Fruit fly (Drosophila melanogaster) whole organism, embryonic: ENCODE measurements around the gene kek4.

Experiments used
- CG10147 ChIP-seq: fragments of 200-800 bp; sonication (Bioruptor generic); optimal IDR thresholded peaks from 2 replicates; lab custom pipeline; 2019; ENCODE audit warnings: missing biosample characterization, mild to moderate bottlenecking, missing genetic modification characterization, moderate library complexity
- CG10321 ChIP-seq: fragments of 200-800 bp; sonication (Bioruptor generic); IDR thresholded peaks from 2 replicates; pipeline ENCODE4 v1.3.6; 2022; ENCODE audit warnings: missing biosample characterization, missing genetic modification characterization
- CG14441 ChIP-seq: fragments of 200-800 bp; sonication (Bioruptor generic); IDR thresholded peaks from 2 replicates; pipeline ENCODE4 v1.3.6; 2022; ENCODE audit warnings: missing biosample characterization, missing genetic modification characterization
- CG14710 ChIP-seq: fragments of 200-800 bp; sonication (Bioruptor generic); optimal IDR thresholded peaks from 3 replicates; lab custom pipeline; 2019; ENCODE audit warnings: missing biosample characterization, mild to moderate bottlenecking, missing genetic modification characterization, moderate library complexity
- CG1647 ChIP-seq: fragments of 200-800 bp; sonication (Bioruptor generic); optimal IDR thresholded peaks from 3 replicates; lab custom pipeline; 2016; ENCODE audit warnings: missing biosample characterization, missing genetic modification characterization
- CG17359 ChIP-seq: fragments of 200-800 bp; sonication (Bioruptor generic); optimal IDR thresholded peaks from 3 replicates; lab custom pipeline; 2018; ENCODE audit warnings: missing biosample characterization, mild to moderate bottlenecking, missing genetic modification characterization, moderate library complexity
- CG30020 ChIP-seq: fragments of 200-800 bp; optimal IDR thresholded peaks from 2 replicates; lab custom pipeline; 2019; ENCODE audit warnings: missing biosample characterization, mild to moderate bottlenecking, missing genetic modification characterization, moderate library complexity
- CG31224 ChIP-seq: fragments of 200-800 bp; sonication (Bioruptor generic); IDR thresholded peaks from 2 replicates; pipeline ENCODE4 v1.3.6; 2022; ENCODE audit warnings: missing biosample characterization, missing genetic modification characterization
- CG31441 ChIP-seq: fragments of 200-800 bp; sonication (Bioruptor generic); IDR thresholded peaks from 2 replicates; pipeline ENCODE4 v1.3.6; 2022; ENCODE audit warnings: missing biosample characterization, missing genetic modification characterization
- CG3163 ChIP-seq: fragments of 200-800 bp; sonication (Bioruptor generic); optimal IDR thresholded peaks from 3 replicates; lab custom pipeline; 2016; ENCODE audit warnings: missing biosample characterization, missing genetic modification characterization
- CG42726 ChIP-seq: fragments of 200-800 bp; sonication (Bioruptor generic); IDR thresholded peaks from 2 replicates; pipeline ENCODE4 v1.3.6; 2022; ENCODE audit warnings: missing biosample characterization, missing genetic modification characterization; ENCODE audit not compliant: partially characterized antibody
- CG5180 ChIP-seq: fragments of 200-800 bp; sonication (Bioruptor generic); optimal IDR thresholded peaks from 3 replicates; lab custom pipeline; 2017; ENCODE audit warnings: missing biosample characterization, missing genetic modification characterization, mild to moderate bottlenecking, moderate library complexity, missing genetic modification reagents
- CG6765 ChIP-seq: fragments of 200-800 bp; sonication (Bioruptor generic); optimal IDR thresholded peaks from 3 replicates; lab custom pipeline; 2017; ENCODE audit warnings: missing biosample characterization, mild to moderate bottlenecking, missing genetic modification characterization
- CG7839 ChIP-seq: fragments of 200-800 bp; sonication (Bioruptor generic); optimal IDR thresholded peaks from 3 replicates; lab custom pipeline; 2018; ENCODE audit warnings: missing biosample characterization, mild to moderate bottlenecking, missing genetic modification characterization, moderate library complexity
- CrebB ChIP-seq: fragments of 200-800 bp; sonication (Bioruptor generic); optimal IDR thresholded peaks from 3 replicates; lab custom pipeline; 2018; ENCODE audit warnings: missing biosample characterization, mild to moderate bottlenecking, missing genetic modification characterization
- Gug ChIP-seq: fragments of 200-800 bp; sonication (Bioruptor generic); IDR thresholded peaks from 4 replicates; pipeline ENCODE4 v1.3.6; 2022; ENCODE audit warnings: missing biosample characterization, missing genetic modification characterization
- HHEX ChIP-seq: fragments of 200-800 bp; sonication (Bioruptor generic); optimal IDR thresholded peaks from 3 replicates; lab custom pipeline; 2017; ENCODE audit warnings: missing biosample characterization, mild to moderate bottlenecking, missing genetic modification characterization, missing genetic modification reagents
- Hand ChIP-seq: fragments of 200-800 bp; sonication (Bioruptor generic); optimal IDR thresholded peaks from 2 replicates; lab custom pipeline; 2017; ENCODE audit warnings: mild to moderate bottlenecking, missing biosample characterization, missing genetic modification reagents, missing genetic modification characterization
- HmgD ChIP-seq: fragments of 200-800 bp; sonication (Bioruptor generic); optimal IDR thresholded peaks from 3 replicates; lab custom pipeline; 2016; ENCODE audit warnings: missing biosample characterization, missing genetic modification characterization
- Lim3 ChIP-seq: fragments of 200-800 bp; sonication (Bioruptor generic); IDR thresholded peaks from 2 replicates; pipeline ENCODE4 v1.3.6; 2022; ENCODE audit warnings: missing biosample characterization, missing genetic modification characterization
- Mad ChIP-seq: fragments of 200-800 bp; sonication (Bioruptor generic); optimal IDR thresholded peaks from 2 replicates; lab custom pipeline; 2016; ENCODE audit warnings: missing biosample characterization, missing genetic modification characterization
- Pdp1 ChIP-seq, 2 experiments: fragments of 200-800 bp; sonication (Bioruptor generic); optimal IDR thresholded peaks; 3 replicates each; lab custom pipeline; 2016; ENCODE audit warnings: missing biosample characterization in 2 of 2, missing genetic modification characterization in 2 of 2, mild to moderate bottlenecking in 1 of 2, moderate library complexity in 1 of 2
- Sin3A ChIP-seq: fragments of >200 bp; optimal IDR thresholded peaks from 2 replicates; lab custom pipeline; 2018
- Spps ChIP-seq: fragments of 200-800 bp; sonication (Bioruptor generic); optimal IDR thresholded peaks from 2 replicates; lab custom pipeline; 2018; ENCODE audit warnings: missing biosample characterization, mild to moderate bottlenecking, missing genetic modification characterization
- ab ChIP-seq: fragments of 200-800 bp; sonication (Bioruptor generic); optimal IDR thresholded peaks from 2 replicates; lab custom pipeline; 2016; ENCODE audit warnings: missing biosample characterization, missing genetic modification characterization
- al ChIP-seq: fragments of 200-800 bp; sonication (Bioruptor generic); IDR thresholded peaks from 2 replicates; pipeline ENCODE4 v1.3.6; 2022; ENCODE audit warnings: missing biosample characterization, missing genetic modification characterization
- ato ChIP-seq: fragments of 200-800 bp; sonication (Bioruptor generic); IDR thresholded peaks from 2 replicates; pipeline ENCODE4 v1.3.6; 2022; ENCODE audit warnings: missing biosample characterization, missing genetic modification characterization; ENCODE audit not compliant: partially characterized antibody
- az2 ChIP-seq: fragments of 200-800 bp; sonication (Bioruptor generic); optimal IDR thresholded peaks from 3 replicates; lab custom pipeline; 2016; ENCODE audit warnings: missing biosample characterization, missing genetic modification characterization
- bigmax ChIP-seq: fragments of 200-800 bp; sonication (Bioruptor generic); optimal IDR thresholded peaks from 2 replicates; lab custom pipeline; 2018; ENCODE audit warnings: missing biosample characterization, mild to moderate bottlenecking, missing genetic modification characterization
- chinmo ChIP-seq: fragments of 200-800 bp; sonication (Bioruptor generic); IDR thresholded peaks from 4 replicates; pipeline ENCODE4 v1.3.6; 2022; ENCODE audit warnings: missing biosample characterization, missing genetic modification characterization; ENCODE audit not compliant: partially characterized antibody
- dan ChIP-seq: fragments of 200-800 bp; sonication (Bioruptor generic); IDR thresholded peaks from 2 replicates; pipeline ENCODE4 v1.3.6; 2022; ENCODE audit warnings: missing biosample characterization, missing genetic modification characterization
- esg ChIP-seq: fragments of 200-800 bp; sonication (Bioruptor generic); conservative IDR thresholded peaks from 2 replicates; pipeline ENCODE4 v1.3.6; 2022; ENCODE audit warnings: missing biosample characterization, missing genetic modification characterization
- fd96Cb ChIP-seq: fragments of 200-800 bp; sonication (Bioruptor generic); optimal IDR thresholded peaks from 2 replicates; lab custom pipeline; 2018; ENCODE audit warnings: missing biosample characterization, mild to moderate bottlenecking, missing genetic modification characterization, moderate library complexity
- gcm ChIP-seq: fragments of 200-800 bp; sonication (Bioruptor generic); optimal IDR thresholded peaks from 2 replicates; lab custom pipeline; 2019; ENCODE audit warnings: missing biosample characterization, mild to moderate bottlenecking, missing genetic modification characterization, moderate library complexity
- gcm2 ChIP-seq: fragments of 200-800 bp; sonication (Bioruptor generic); optimal IDR thresholded peaks from 2 replicates; lab custom pipeline; 2016; ENCODE audit warnings: missing biosample characterization, missing genetic modification characterization
- kah ChIP-seq: fragments of 200-800 bp; sonication (Bioruptor generic); optimal IDR thresholded peaks from 2 replicates; lab custom pipeline; 2018; ENCODE audit warnings: missing biosample characterization, mild to moderate bottlenecking, missing genetic modification characterization
- ken ChIP-seq: fragments of 200-800 bp; sonication (Bioruptor generic); IDR thresholded peaks from 3 replicates; pipeline ENCODE4 v1.3.6; 2022; ENCODE audit warnings: missing biosample characterization, missing genetic modification characterization
- klu ChIP-seq: fragments of 200-800 bp; sonication (Bioruptor generic); IDR thresholded peaks from 2 replicates; pipeline ENCODE4 v1.3.6; 2022; ENCODE audit warnings: missing biosample characterization, missing genetic modification characterization
- lilli ChIP-seq: fragments of 200-800 bp; sonication (Bioruptor generic); optimal IDR thresholded peaks from 3 replicates; lab custom pipeline; 2016; ENCODE audit warnings: missing biosample characterization, missing genetic modification characterization
- lola ChIP-seq, 3 experiments: fragments of >200 bp in 2 of 3; fragments of 200-800 bp in 1 of 3; sonication (Bioruptor generic) in 1 of 3; optimal IDR thresholded peaks; 2 replicates each; lab custom pipeline; 2017 to 2019; ENCODE audit warnings: missing biosample characterization in 3 of 3, missing genetic modification characterization in 3 of 3, mild to moderate bottlenecking in 1 of 3, moderate library complexity in 1 of 3
- oc ChIP-seq: fragments of 200-800 bp; sonication (Bioruptor generic); optimal IDR thresholded peaks from 2 replicates; lab custom pipeline; 2018; ENCODE audit warnings: missing biosample characterization, mild to moderate bottlenecking, missing genetic modification characterization, moderate library complexity
- pnt ChIP-seq: fragments of 200-800 bp; sonication (Bioruptor generic); optimal IDR thresholded peaks from 3 replicates; lab custom pipeline; 2016; ENCODE audit warnings: missing biosample characterization, missing genetic modification characterization
- ranshi ChIP-seq: fragments of 200-800 bp; sonication (Bioruptor generic); IDR thresholded peaks from 2 replicates; pipeline ENCODE4 v1.3.6; 2022; ENCODE audit warnings: missing biosample characterization, missing genetic modification characterization
- shn ChIP-seq: fragments of 200-800 bp; sonication (Bioruptor generic); optimal IDR thresholded peaks from 3 replicates; lab custom pipeline; 2016; ENCODE audit warnings: missing biosample characterization, missing genetic modification characterization
- slou ChIP-seq: fragments of 200-800 bp; sonication (Bioruptor generic); optimal IDR thresholded peaks from 3 replicates; lab custom pipeline; 2016; ENCODE audit warnings: missing biosample characterization, missing genetic modification characterization
- slp2 ChIP-seq: fragments of 200-800 bp; sonication (Bioruptor generic); optimal IDR thresholded peaks from 2 replicates; lab custom pipeline; 2016; ENCODE audit warnings: missing biosample characterization, missing genetic modification characterization
- trh ChIP-seq: fragments of 200-800 bp; sonication (Bioruptor generic); optimal IDR thresholded peaks from 2 replicates; lab custom pipeline; 2016; ENCODE audit warnings: missing biosample characterization, missing genetic modification characterization
- tx ChIP-seq: fragments of 200-800 bp; sonication (Bioruptor generic); optimal IDR thresholded peaks from 2 replicates; lab custom pipeline; 2016; ENCODE audit warnings: missing biosample characterization, missing genetic modification characterization
- vnd ChIP-seq: fragments of 200-800 bp; sonication (Bioruptor generic); IDR thresholded peaks from 3 replicates; pipeline ENCODE4 v1.3.6; 2022; ENCODE audit warnings: missing biosample characterization, missing genetic modification characterization; ENCODE audit not compliant: partially characterized antibody
- z ChIP-seq: fragments of 200-800 bp; sonication (Bioruptor generic); IDR thresholded peaks from 3 replicates; pipeline ENCODE4 v1.3.6; 2022; ENCODE audit warnings: missing biosample characterization, missing genetic modification characterization
- zen2 ChIP-seq: fragments of 200-800 bp; sonication (Bioruptor generic); IDR thresholded peaks from 3 replicates; pipeline ENCODE4 v1.3.6; 2022; ENCODE audit warnings: missing biosample characterization, missing genetic modification characterization; ENCODE audit not compliant: partially characterized antibody

Gene kek4

DNA sequence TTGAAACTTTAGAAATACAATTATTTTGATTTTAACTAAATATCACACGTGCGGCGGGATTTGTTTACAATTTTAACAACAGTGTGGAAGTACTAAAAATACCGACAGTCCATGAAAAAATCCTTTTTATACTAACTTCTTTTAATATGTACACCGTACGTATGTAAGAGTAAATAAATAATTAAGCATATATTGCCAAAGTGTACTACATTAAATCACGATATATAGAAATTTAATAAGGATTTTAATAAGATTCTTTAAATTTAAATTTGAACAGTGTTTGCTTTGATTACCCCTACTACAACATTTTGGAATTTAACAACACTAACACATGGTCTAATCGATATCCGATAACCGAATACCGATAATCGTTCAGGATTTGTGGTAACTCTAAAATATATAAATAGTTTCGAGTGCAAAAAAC lies 7.1 kb upstream of the kek4 start, which contains the start of the genes Ski6 and CG16812 (continued):
- TF ChIP-seq oc (tag; lab: Kevin White, UChicago) = peak; percentile 52
- TF ChIP-seq esg (GFP tag; lab: Robert Waterston, UW) = peak; percentile 43
- no peak for TF ChIP-seq z
- TF ChIP-seq slou (GFP tag; lab: Kevin White, UChicago) = peak; percentile 39
- TF ChIP-seq shn (GFP tag; lab: Kevin White, UChicago) = no peak
- 0 out of 2 replicates have a peak, but pooled peaks have one; percentile 10 for TF ChIP-seq CG31224 (GFP tag; lab: Robert Waterston, UW)
- TF ChIP-seq Hand (GFP tag; lab: Kevin White, UChicago) = no peak
- peak; percentile 42 to 56 for TF ChIP-seq Pdp1 (GFP tag; optimal IDR thresholded peaks at IDR 0.05; lab: Kevin White, UChicago)
- no peak for TF ChIP-seq dan (GFP tag; lab: Robert Waterston, UW)
- TF ChIP-seq lola (GFP tag; optimal IDR thresholded peaks at IDR 0.05; lab: Kevin White, UChicago) = peak in 1 of 3 experiments; percentile 71
- TF ChIP-seq bigmax = no peak
- no peak for TF ChIP-seq gcm2 (GFP tag; lab: Kevin White, UChicago)
- TF ChIP-seq ato = no peak
- TF ChIP-seq kah = no peak
- peak; percentile 59 for TF ChIP-seq Spps (tag; lab: Kevin White, UChicago)
- TF ChIP-seq pnt (GFP tag; lab: Kevin White, UChicago) = peak; percentile 15
- peak; percentile 83 for TF ChIP-seq CG31441
- no peak for TF ChIP-seq vnd (GFP tag; lab: Robert Waterston, UW)
- TF ChIP-seq tx = no peak
- no peak for TF ChIP-seq CG3163 (GFP tag; lab: Kevin White, UChicago)
- TF ChIP-seq CG6765 = peak; percentile 7
- no peak for TF ChIP-seq CG7839 (tag; lab: Kevin White, UChicago)
- peak; percentile 68 for TF ChIP-seq gcm
- TF ChIP-seq slp2 (GFP tag; lab: Kevin White, UChicago) = no peak
- TF ChIP-seq Gug (GFP tag; lab: Robert Waterston, UW) = no peak
- TF ChIP-seq Lim3 (GFP tag; lab: Robert Waterston, UW) = no peak
- peak; percentile 54 for TF ChIP-seq CG14441
- TF ChIP-seq CG10147 (GFP tag; lab: Kevin White, UChicago) = no peak
- no peak for TF ChIP-seq zen2
- peak; percentile 58 for TF ChIP-seq al (GFP tag; lab: Robert Waterston, UW)
- no peak for TF ChIP-seq CG5180 (GFP tag; lab: Kevin White, UChicago)
- no peak for TF ChIP-seq HmgD
- peak; percentile 28 for TF ChIP-seq HHEX (GFP tag; lab: Kevin White, UChicago)
- TF ChIP-seq CG42726 (GFP tag; lab: Robert Waterston, UW) = no peak
- TF ChIP-seq ken (GFP tag; lab: Robert Waterston, UW) = peak; percentile 50; the same call in 1 of the 3 replicates
- TF ChIP-seq fd96Cb (tag; lab: Kevin White, UChicago) = peak; percentile 61
- TF ChIP-seq chinmo (GFP tag; lab: Robert Waterston, UW) = no peak
- TF ChIP-seq klu (GFP tag; lab: Robert Waterston, UW) = peak; percentile 8; the same call in 1 of the 2 replicates
- TF ChIP-seq CG30020 (tag; lab: Kevin White, UChicago) = peak; percentile 81
- TF ChIP-seq CG14710 = peak; percentile 88
- TF ChIP-seq CG1647 (GFP tag; lab: Kevin White, UChicago) = no peak
- TF ChIP-seq trh (GFP tag; lab: Kevin White, UChicago) = peak; percentile 36
- TF ChIP-seq ab (GFP tag; lab: Kevin White, UChicago) = no peak
- peak; percentile 77 for TF ChIP-seq lilli
- peak; percentile 71 for TF ChIP-seq az2 (GFP tag; lab: Kevin White, UChicago)
- TF ChIP-seq Mad = peak; percentile 32
- TF ChIP-seq Sin3A (lab: Kevin White, UChicago) = no peak
- TF ChIP-seq CG10321 = no peak
- peak; percentile 64 for TF ChIP-seq ranshi (GFP tag; lab: Robert Waterston, UW)
- peak; percentile 78 for TF ChIP-seq CG17359 (tag; lab: Kevin White, UChicago)
- peak; percentile 66 for TF ChIP-seq CrebB (tag; lab: Kevin White, UChicago)
